Worm (Caenorhabditis elegans) whole organism, early embryonic: Measurements from ENCODE around the gene jhdm-1.

ENCODE experiments used
- B0310.2 ChIP-seq: sonication (generic microtip); optimal IDR thresholded peaks from 2 replicates; lab custom pipeline; 2016; ENCODE audit warnings: mild to moderate bottlenecking, missing genetic modification characterization, missing compliant biosample characterization
- ama-1 ChIP-seq: fragments of 150-350 bp; optimal IDR thresholded peaks from 2 replicates; lab custom pipeline; 2014
- ceh-13 ChIP-seq: fragments of 200-800 bp; sonication (Bioruptor generic); optimal IDR thresholded peaks from 2 replicates; lab custom pipeline; 2018; ENCODE audit warnings: mild to moderate bottlenecking, missing genetic modification characterization, missing compliant biosample characterization
- flt-1 ChIP-seq: fragments of 200-800 bp; sonication (Bioruptor generic); IDR thresholded peaks from 2 replicates; pipeline ENCODE4 v1.3.6; 2022; ENCODE audit warnings: missing genetic modification characterization, missing compliant biosample characterization
- hmbx-1 ChIP-seq: sonication (generic microtip); optimal IDR thresholded peaks from 2 replicates; lab custom pipeline; 2016; ENCODE audit warnings: mild to moderate bottlenecking, missing genetic modification characterization, missing compliant biosample characterization
- pes-1 ChIP-seq: fragments of 200-800 bp; sonication (Bioruptor generic); IDR thresholded peaks from 2 replicates; pipeline ENCODE4 v1.3.6; 2022; ENCODE audit warnings: missing genetic modification reagents, missing genetic modification characterization, missing compliant biosample characterization
- scrt-1 ChIP-seq: fragments of 200-800 bp; sonication (Bioruptor generic); IDR thresholded peaks from 2 replicates; pipeline ENCODE4 v1.3.6; 2022; ENCODE audit warnings: missing genetic modification characterization, missing compliant biosample characterization
- tbx-11 ChIP-seq: fragments of 200-800 bp; sonication (Bioruptor generic); IDR thresholded peaks from 2 replicates; pipeline ENCODE4 v1.3.6; 2022; ENCODE audit warnings: missing genetic modification characterization, missing compliant biosample characterization

jhdm-1 gene

ce11 chrIII:6508327-6508726, 54.0 kb downstream of the jhdm-1 start:
- no peak for TF ChIP-seq flt-1 (GFP tag; lab: Robert Waterston, UW)
- no peak for TF ChIP-seq scrt-1 (GFP tag; lab: Robert Waterston, UW)
- no peak for TF ChIP-seq hmbx-1
- no peak for TF ChIP-seq B0310.2 (tag; lab: Kevin White, UChicago)
- no peak for TF ChIP-seq tbx-11 (GFP tag; lab: Robert Waterston, UW)
- TF ChIP-seq ama-1: no peak

ce11 chrIII:6509301-6509700, 55.0 kb downstream of the jhdm-1 start:
- TF ChIP-seq B0310.2 (tag; lab: Kevin White, UChicago): no peak
- TF ChIP-seq scrt-1 (GFP tag; lab: Robert Waterston, UW): no peak
- no peak for TF ChIP-seq tbx-11 (GFP tag; lab: Robert Waterston, UW)
- no peak for TF ChIP-seq pes-1 (GFP tag; lab: Robert Waterston, UW)
- TF ChIP-seq ama-1: no peak
- TF ChIP-seq ceh-13 (GFP tag; lab: Kevin White, UChicago): no peak
